Fruit fly (Drosophila melanogaster) whole organism, wandering third instar larva: ENCODE data around the gene fzo.

Experiments
- Abd-B ChIP-seq: fragments of >200 bp; optimal IDR thresholded peaks from 2 replicates; lab custom pipeline; 2017; ENCODE audit warnings: missing biosample characterization, missing genetic modification characterization
- CG32264 ChIP-seq: fragments of 200-800 bp; sonication (Bioruptor generic); optimal IDR thresholded peaks from 2 replicates; lab custom pipeline; 2016; ENCODE audit warnings: missing biosample characterization, missing genetic modification characterization
- Dfd ChIP-seq: fragments of >200 bp; optimal IDR thresholded peaks from 2 replicates; lab custom pipeline; 2017; ENCODE audit warnings: missing biosample characterization, missing genetic modification characterization
- Dif ChIP-seq: fragments of 200-275, 200-300 bp; sonication (Bioruptor generic); optimal IDR thresholded peaks from 2 replicates; lab custom pipeline; 2018; ENCODE audit warnings: missing biosample characterization, missing genetic modification characterization; ENCODE audit not compliant: partially characterized antibody
- GATAd ChIP-seq: sonication (Bioruptor generic); optimal IDR thresholded peaks from 2 replicates; lab custom pipeline; 2016; ENCODE audit warnings: missing biosample characterization, missing genetic modification characterization
- HLH106 ChIP-seq: fragments of 200-800 bp; optimal IDR thresholded peaks from 3 replicates; lab custom pipeline; 2019; ENCODE audit warnings: missing biosample characterization, mild to moderate bottlenecking, missing genetic modification characterization, moderate library complexity
- Hnf4 ChIP-seq: fragments of 200-800 bp; sonication (Bioruptor generic); optimal IDR thresholded peaks from 2 replicates; lab custom pipeline; 2016; ENCODE audit warnings: missing biosample characterization, mild to moderate bottlenecking, missing genetic modification characterization
- Hr83 ChIP-seq: fragments of 200-300 bp; sonication (Bioruptor generic); optimal IDR thresholded peaks from 2 replicates; lab custom pipeline; 2016; ENCODE audit warnings: missing biosample characterization, mild to moderate bottlenecking, missing genetic modification characterization, moderate library complexity; ENCODE audit not compliant: poor library complexity, severe bottlenecking
- OdsH ChIP-seq: fragments of 200-800 bp; sonication (Bioruptor generic); optimal IDR thresholded peaks from 2 replicates; lab custom pipeline; 2016; ENCODE audit warnings: missing biosample characterization, mild to moderate bottlenecking, missing genetic modification characterization
- Rel ChIP-seq, 2 experiments: fragments of 200-800 bp; sonication (Bioruptor generic) in 1 of 2; optimal IDR thresholded peaks; 2 replicates in 1 of 2; 3 replicates in 1 of 2; lab custom pipeline; 2016 to 2019; ENCODE audit warnings: mild to moderate bottlenecking in 2 of 2, missing biosample characterization in 2 of 2, missing genetic modification characterization in 2 of 2, moderate library complexity in 1 of 2
- Vsx2 ChIP-seq: fragments of 200-300, 225-300 bp; sonication (Bioruptor generic); optimal IDR thresholded peaks from 2 replicates; lab custom pipeline; 2018; ENCODE audit warnings: missing biosample characterization, missing genetic modification characterization; ENCODE audit not compliant: partially characterized antibody
- br ChIP-seq: fragments of 200-800 bp; sonication (Bioruptor generic); optimal IDR thresholded peaks from 2 replicates; lab custom pipeline; 2016; ENCODE audit warnings: missing biosample characterization, missing genetic modification characterization
- brk ChIP-seq: fragments of 200-800 bp; sonication (Bioruptor generic); optimal IDR thresholded peaks from 2 replicates; lab custom pipeline; 2016; ENCODE audit warnings: missing biosample characterization, mild to moderate bottlenecking, missing genetic modification characterization
- dmrt93B ChIP-seq: fragments of 200-800 bp; sonication (Bioruptor generic); optimal IDR thresholded peaks from 2 replicates; lab custom pipeline; 2018; ENCODE audit warnings: missing biosample characterization, mild to moderate bottlenecking, missing genetic modification characterization
- ey ChIP-seq: fragments of 200-800 bp; sonication (Bioruptor generic); optimal IDR thresholded peaks from 2 replicates; lab custom pipeline; 2016; ENCODE audit warnings: missing biosample characterization, missing genetic modification characterization
- foxo ChIP-seq, 2 experiments: fragments of 200-800 bp; sonication (Bioruptor generic); optimal IDR thresholded peaks; 2 replicates in 1 of 2; 3 replicates in 1 of 2; lab custom pipeline; 2016 to 2017; ENCODE audit warnings: missing biosample characterization in 2 of 2, missing genetic modification characterization in 2 of 2
- h ChIP-seq: fragments of 200-800 bp; sonication (Bioruptor generic); optimal IDR thresholded peaks from 3 replicates; lab custom pipeline; 2016; ENCODE audit warnings: missing biosample characterization, mild to moderate bottlenecking, missing genetic modification characterization
- jim ChIP-seq: fragments of 175-275, 200-325 bp; sonication (Bioruptor generic); optimal IDR thresholded peaks from 2 replicates; lab custom pipeline; 2016; ENCODE audit warnings: missing biosample characterization, mild to moderate bottlenecking, missing genetic modification characterization
- lola ChIP-seq: fragments of >200 bp; optimal IDR thresholded peaks from 2 replicates; lab custom pipeline; 2017; ENCODE audit warnings: missing biosample characterization, missing genetic modification characterization
- pan ChIP-seq: fragments of >200 bp; optimal IDR thresholded peaks from 2 replicates; lab custom pipeline; 2017
- rgr ChIP-seq: fragments of 200-800 bp; sonication (Bioruptor generic); optimal IDR thresholded peaks from 3 replicates; lab custom pipeline; 2016; ENCODE audit warnings: missing biosample characterization, mild to moderate bottlenecking, missing genetic modification characterization
- sv ChIP-seq: fragments of 200-800 bp; sonication (Bioruptor generic); optimal IDR thresholded peaks from 3 replicates; lab custom pipeline; 2016; ENCODE audit warnings: missing biosample characterization, missing genetic modification characterization
- usp ChIP-seq: fragments of >200 bp; optimal IDR thresholded peaks from 2 replicates; lab custom pipeline; 2017; ENCODE audit warnings: missing biosample characterization, missing genetic modification characterization
- woc ChIP-seq: sonication (Bioruptor generic); optimal IDR thresholded peaks from 2 replicates; lab custom pipeline; 2016; ENCODE audit warnings: missing biosample characterization, mild to moderate bottlenecking, missing genetic modification characterization

fzo gene

DNA sequence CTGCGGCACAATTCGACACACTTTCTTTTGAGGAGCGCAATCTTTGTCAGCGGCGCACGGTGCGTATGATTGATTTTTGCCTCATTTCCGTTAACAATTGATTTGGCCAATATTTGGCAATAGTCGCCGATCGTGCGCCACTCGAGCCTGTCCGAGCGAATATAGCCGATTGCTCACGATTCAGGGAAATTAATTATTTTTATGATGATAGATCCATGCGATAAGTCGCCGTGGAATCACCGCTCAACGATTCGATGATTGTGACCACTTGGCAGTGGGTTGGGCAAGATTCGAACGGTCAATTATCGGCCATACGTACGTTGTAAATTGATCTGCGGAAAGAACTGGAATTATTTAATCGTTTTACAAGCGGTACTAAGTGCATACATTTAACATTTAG, 32.0 kb downstream of the fzo start:
- no peak for TF ChIP-seq brk (GFP tag; lab: Kevin White, UChicago)
- no peak for TF ChIP-seq GATAd (GFP tag; lab: Kevin White, UChicago)
- no peak for TF ChIP-seq Rel (GFP tag; optimal IDR thresholded peaks at IDR 0.05; lab: Kevin White, UChicago)
- peak; percentile 81 for TF ChIP-seq Rel (tag; optimal IDR thresholded peaks at IDR 0.05; lab: Kevin White, UChicago)
- TF ChIP-seq rgr (GFP tag; lab: Kevin White, UChicago): no peak
- TF ChIP-seq OdsH: no peak
- TF ChIP-seq h (GFP tag; lab: Kevin White, UChicago): peak; percentile 39
- peak; percentile 26 for TF ChIP-seq Vsx2
- no peak for TF ChIP-seq Hr83 (GFP tag; lab: Kevin White, UChicago)
- TF ChIP-seq pan: no peak
- no peak for TF ChIP-seq usp (GFP tag; lab: Kevin White, UChicago)
- no peak for TF ChIP-seq Dif (GFP tag; lab: Kevin White, UChicago)
- no peak for TF ChIP-seq foxo (GFP tag; optimal IDR thresholded peaks at IDR 0.05; lab: Kevin White, UChicago)

DNA sequence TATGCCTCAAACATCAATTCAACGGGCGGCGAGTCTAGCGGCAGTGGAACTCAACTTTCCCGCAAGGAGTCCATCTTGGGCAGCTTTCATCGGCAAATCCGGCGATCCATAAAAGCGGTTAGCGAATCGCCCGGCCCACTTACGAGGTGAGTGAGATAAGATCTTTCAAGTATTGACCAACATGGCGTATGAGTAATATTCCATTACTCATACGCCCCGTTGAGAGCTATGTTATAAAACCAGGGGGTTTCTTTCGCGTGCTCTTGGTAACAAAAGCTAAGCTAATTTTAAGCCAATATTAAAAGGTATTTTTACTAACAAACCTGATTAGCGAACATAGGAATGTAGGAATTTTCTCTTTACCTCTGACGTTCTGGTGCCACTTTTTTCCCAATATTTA, 33.5 kb downstream of the fzo start:
- no peak for TF ChIP-seq dmrt93B (GFP tag; lab: Kevin White, UChicago)

DNA sequence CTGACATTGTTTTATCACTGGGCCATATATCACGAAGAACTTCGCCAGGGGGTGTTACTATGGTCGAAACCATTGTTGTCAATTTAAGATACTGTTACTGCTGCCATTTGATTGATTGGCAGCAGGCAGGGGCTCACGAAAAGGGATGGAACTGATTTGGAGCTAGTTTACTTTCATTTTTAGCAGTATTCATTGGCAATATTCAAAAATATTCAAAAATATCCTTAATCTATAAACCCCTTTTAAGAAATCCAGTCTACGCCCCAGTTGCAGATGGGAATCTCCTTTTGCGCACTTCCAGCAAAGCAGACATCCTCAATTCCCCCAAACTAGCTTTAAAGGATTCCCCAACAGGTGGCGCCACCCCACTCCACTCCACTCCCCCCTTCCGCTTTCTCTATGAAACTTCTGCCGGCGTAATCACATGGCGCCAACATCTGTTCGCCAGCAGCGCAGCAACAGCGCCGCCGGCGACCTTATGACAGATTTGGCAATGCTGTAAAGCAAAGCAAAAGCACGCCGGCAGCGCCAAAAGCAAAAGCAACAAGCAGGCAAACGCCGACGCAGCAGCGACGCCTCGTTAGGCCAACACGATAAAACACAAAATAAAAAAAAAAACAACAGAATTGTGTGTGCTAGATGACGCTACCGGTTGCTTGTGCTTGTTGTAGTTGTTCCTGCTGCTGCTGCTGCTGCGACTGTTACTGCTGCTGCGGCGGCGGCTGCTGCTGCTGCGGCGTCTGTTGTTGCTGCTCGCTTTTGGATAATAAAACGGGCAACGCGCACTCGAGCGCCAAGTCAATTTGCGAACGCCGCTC, 36.1 kb downstream of the fzo start, which contains the start of gene Irk1:
Irk1 (plus strand) TSS at position 811 of the 818 bp plus-strand sequence.
- no peak for TF ChIP-seq rgr (GFP tag; lab: Kevin White, UChicago)
- no peak for TF ChIP-seq CG32264 (GFP tag; lab: Kevin White, UChicago)
- TF ChIP-seq Dif (GFP tag; lab: Kevin White, UChicago): no peak
- TF ChIP-seq OdsH: no peak
- no peak for TF ChIP-seq usp (GFP tag; lab: Kevin White, UChicago)
- no peak for TF ChIP-seq sv
- peak in 1 of 2 experiments; percentile 26 for TF ChIP-seq foxo (GFP tag; optimal IDR thresholded peaks at IDR 0.05; lab: Kevin White, UChicago)
- peak; percentile 31 for TF ChIP-seq h (GFP tag; lab: Kevin White, UChicago)
- no peak for TF ChIP-seq Hr83 (GFP tag; lab: Kevin White, UChicago)
- no peak for TF ChIP-seq lola (GFP tag; lab: Kevin White, UChicago)
- peak; percentile 4 for TF ChIP-seq ey (GFP tag; lab: Kevin White, UChicago)
- peak; percentile 31 for TF ChIP-seq Dfd (GFP tag; lab: Kevin White, UChicago)

DNA sequence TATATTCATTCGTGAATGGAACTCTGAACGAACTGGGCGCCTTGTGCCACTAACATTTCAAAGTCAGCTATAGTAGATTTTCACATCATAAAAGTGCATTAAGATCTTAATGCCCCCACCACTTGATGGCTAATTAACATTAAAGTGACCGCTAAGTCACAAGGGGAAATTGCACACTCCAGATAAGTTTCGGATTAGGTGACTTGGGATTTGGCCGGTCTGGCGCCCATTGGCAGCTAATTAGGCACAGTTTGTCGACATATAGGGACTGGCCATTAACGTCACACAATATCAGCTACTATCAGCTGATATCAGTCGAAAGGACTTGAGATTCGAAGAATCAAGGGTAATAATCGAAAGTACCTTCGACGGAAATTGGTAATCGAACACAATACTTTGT, 39.2 kb downstream of the fzo start:
- TF ChIP-seq sv: no peak
- TF ChIP-seq CG32264 (GFP tag; lab: Kevin White, UChicago): no peak
- TF ChIP-seq Vsx2: peak; percentile 90

DNA sequence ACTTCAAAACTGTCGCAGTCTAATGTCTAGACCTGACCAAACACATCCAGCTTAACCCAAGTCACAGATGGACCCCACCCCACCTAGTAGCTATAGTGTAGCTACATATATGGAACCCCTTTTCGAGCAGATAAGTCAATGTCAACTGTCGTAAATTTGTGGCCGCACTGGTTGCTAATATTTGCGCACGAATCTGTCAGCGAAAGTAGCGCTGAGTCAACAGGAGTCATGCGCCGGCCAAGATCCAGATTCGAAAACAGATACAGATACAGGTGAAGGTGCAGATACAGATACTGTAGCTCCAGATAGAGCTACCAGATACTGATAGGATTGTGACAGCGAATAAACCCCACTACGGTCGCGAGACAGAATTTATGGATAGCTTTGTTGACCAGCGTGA, 39.7 kb downstream of the fzo start:
- peak; percentile 37 for TF ChIP-seq h (GFP tag; lab: Kevin White, UChicago)
- no peak for TF ChIP-seq GATAd (GFP tag; lab: Kevin White, UChicago)

DNA sequence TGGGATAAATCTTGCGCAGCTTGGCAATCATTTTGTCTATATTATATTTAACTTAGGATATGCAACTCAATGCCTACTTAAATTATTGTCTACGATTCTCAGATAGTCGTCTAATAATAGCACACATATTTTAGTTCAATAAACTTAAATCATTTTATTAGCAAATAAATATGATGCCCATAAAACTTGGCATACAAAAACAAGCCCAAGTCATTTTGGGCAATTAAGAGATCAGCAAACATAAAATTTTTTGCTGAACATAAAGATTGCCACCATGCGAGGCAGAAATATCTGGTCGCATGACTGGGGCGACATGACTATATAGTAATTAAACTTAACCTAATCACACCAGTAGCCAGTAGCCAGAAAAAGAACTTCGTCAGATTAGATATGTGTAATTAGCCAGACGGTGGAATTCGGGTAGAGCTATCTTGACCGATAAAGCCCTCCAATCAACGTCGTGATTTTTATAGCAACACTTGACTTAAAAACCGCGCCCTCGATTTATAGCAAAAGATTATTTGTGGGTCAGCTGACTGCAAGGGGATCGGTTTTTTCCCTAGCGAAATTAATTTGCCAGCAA, 42.5 kb downstream of the fzo start, which contains the start of gene CG13829:
CG13829 (minus strand) TSS at position 51 of the 583 bp plus-strand sequence.
- TF ChIP-seq h (GFP tag; lab: Kevin White, UChicago): peak; percentile 12
- TF ChIP-seq rgr (GFP tag; lab: Kevin White, UChicago): no peak
- TF ChIP-seq woc (GFP tag; lab: Kevin White, UChicago): no peak
- peak; percentile 93 for TF ChIP-seq Vsx2
- TF ChIP-seq pan: no peak
- TF ChIP-seq Rel (GFP tag; optimal IDR thresholded peaks at IDR 0.05; lab: Kevin White, UChicago): no peak
- TF ChIP-seq Rel (tag; optimal IDR thresholded peaks at IDR 0.05; lab: Kevin White, UChicago): peak; percentile 91
- no peak for TF ChIP-seq jim (GFP tag; lab: Kevin White, UChicago)
- no peak for TF ChIP-seq br

DNA sequence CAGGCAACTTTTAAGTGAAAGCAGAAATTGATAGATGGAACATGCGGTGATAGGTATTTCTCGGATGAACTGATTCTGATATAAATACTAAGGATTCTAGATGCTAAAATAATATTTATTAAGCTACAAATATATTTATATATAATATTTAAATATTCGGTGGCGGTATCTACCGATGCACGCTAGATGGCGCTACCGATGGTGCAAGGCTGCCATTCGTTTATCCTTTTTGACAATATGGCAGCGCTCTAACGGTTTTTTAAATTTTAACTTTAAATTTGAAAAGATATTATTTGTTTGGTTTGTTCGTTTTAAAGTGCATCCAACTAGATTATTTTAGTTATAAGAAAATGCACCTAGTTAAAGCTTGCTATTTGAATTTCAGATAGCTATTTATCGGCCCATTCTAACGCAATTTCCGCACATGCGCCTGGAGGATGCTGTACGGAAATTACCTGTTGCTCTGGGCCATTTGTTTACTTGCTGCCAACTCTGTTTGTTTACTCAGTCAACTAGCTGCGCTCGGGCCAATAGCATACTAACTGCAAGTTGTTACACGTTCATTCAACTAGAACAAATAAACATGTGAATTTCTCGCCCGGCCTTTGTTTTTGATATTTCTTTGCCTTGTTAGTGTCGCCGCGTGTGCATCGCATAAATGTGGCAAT, 44.4 kb downstream of the fzo start, which contains the start of gene VhaAC39-2:
VhaAC39-2 (minus strand) TSS at position 28 of the 668 bp plus-strand sequence.
- TF ChIP-seq Hnf4 (GFP tag; lab: Kevin White, UChicago) (no peak), Vsx2 (no peak), brk (GFP tag; lab: Kevin White, UChicago) (no peak), HLH106 (tag; lab: Kevin White, UChicago) (no peak), Abd-B (no peak), foxo (GFP tag; optimal IDR thresholded peaks at IDR 0.05; lab: Kevin White, UChicago) (peak in 1 of 2 experiments; percentile 10)
